Fruit fly (Drosophila melanogaster): ENCODE data around the gene prage.
A peak's percentile ranks its signal among the peaks of the same experiment; 100 is the strongest.

The prage gene

dm6 chrX:1824610-1824948 is 51.1 kb downstream of the prage start (continued):
- TF ChIP-seq Side (GFP tag; optimal IDR thresholded peaks at IDR 0.05) (no peak), insv (GFP tag; optimal IDR thresholded peaks at IDR 0.05) (no peak), ap (GFP tag; IDR thresholded peaks at IDR 0.05) (no peak), CG11093 (GFP tag; IDR thresholded peaks at IDR 0.05) (no peak), dmrt99B (tag; optimal IDR thresholded peaks at IDR 0.05) (peak; percentile 29), CG8765 (GFP tag; IDR thresholded peaks at IDR 0.05) (no peak), Mad (GFP tag; optimal IDR thresholded peaks at IDR 0.05) (no peak), CG3838 (GFP tag; optimal IDR thresholded peaks at IDR 0.05) (no peak), CG9609 (GFP tag; optimal IDR thresholded peaks at IDR 0.05) (no peak), Atf6 (GFP tag; IDR thresholded peaks at IDR 0.05) (no peak; the same call in 1 of the 2 replicates), z (GFP tag; IDR thresholded peaks at IDR 0.05) (no peak), fd96Cb (tag; optimal IDR thresholded peaks at IDR 0.05) (no peak), CG1024 (GFP tag; IDR thresholded peaks at IDR 0.05) (no peak), YL-1 (GFP tag; optimal IDR thresholded peaks at IDR 0.05) (no peak), Drgx (GFP tag; IDR thresholded peaks at IDR 0.05) (peak; percentile 73), HLH54F (GFP tag; optimal IDR thresholded peaks at IDR 0.05) (no peak), ems (GFP tag; optimal IDR thresholded peaks at IDR 0.05) (no peak), gsb (GFP tag; IDR thresholded peaks at IDR 0.05) (no peak), Hr39 (optimal IDR thresholded peaks at IDR 0.05) (no peak), NFAT (GFP tag; IDR thresholded peaks at IDR 0.05) (no peak), Lim3 (GFP tag; IDR thresholded peaks at IDR 0.05) (no peak), Ets97D (GFP tag; optimal IDR thresholded peaks at IDR 0.05) (no peak), Mes4 (GFP tag; optimal IDR thresholded peaks at IDR 0.05) (no peak), CG3281 (GFP tag; optimal IDR thresholded peaks at IDR 0.05) (no peak), CG10959 (GFP tag; IDR thresholded peaks at IDR 0.05) (no peak), prd (optimal IDR thresholded peaks at IDR 0.05) (no peak), prd (GFP tag; IDR thresholded peaks at IDR 0.05) (peak; percentile 30; the same call in 1 of the 3 replicates), odd (GFP tag; optimal IDR thresholded peaks at IDR 0.05) (no peak), hbn (GFP tag; IDR thresholded peaks at IDR 0.05; ENCODE audit: partially characterized antibody) (no peak), gfzf (GFP tag; optimal IDR thresholded peaks at IDR 0.05) (no peak), psq (GFP tag; optimal IDR thresholded peaks at IDR 0.05) (no peak), unc-4 (GFP tag; IDR thresholded peaks at IDR 0.05; ENCODE audit: partially characterized antibody) (no peak), Ravus (GFP tag; IDR thresholded peaks at IDR 0.05) (no peak), kah (GFP tag; optimal IDR thresholded peaks at IDR 0.05) (no peak), CG4730 (GFP tag; IDR thresholded peaks at IDR 0.05) (no peak), lilli (GFP tag; optimal IDR thresholded peaks at IDR 0.05) (no peak), CG4707 (GFP tag; optimal IDR thresholded peaks at IDR 0.05) (no peak), CG10979 (tag; optimal IDR thresholded peaks at IDR 0.05) (no peak), gem (tag; optimal IDR thresholded peaks at IDR 0.05) (peak; percentile 25), CG17612 (GFP tag; IDR thresholded peaks at IDR 0.05) (no peak), CG2889 (GFP tag; IDR thresholded peaks at IDR 0.05) (no peak), Rfx (GFP tag; IDR thresholded peaks at IDR 0.05) (peak; percentile 34; the same call in 1 of the 2 replicates), Fer1 (GFP tag; optimal IDR thresholded peaks at IDR 0.05) (no peak), CrebB (tag; optimal IDR thresholded peaks at IDR 0.05) (no peak), CG9437 (GFP tag; optimal IDR thresholded peaks at IDR 0.05) (no peak), CG8290 (GFP tag; optimal IDR thresholded peaks at IDR 0.05) (no peak), CG8290 (tag; optimal IDR thresholded peaks at IDR 0.05) (peak in 1 of 2 experiments; percentile 34), ssp (GFP tag; IDR thresholded peaks at IDR 0.05) (no peak), sug (tag; optimal IDR thresholded peaks at IDR 0.05) (no peak), CG34376 (GFP tag; optimal IDR thresholded peaks at IDR 0.05) (no peak), tx (GFP tag; optimal IDR thresholded peaks at IDR 0.05) (peak; percentile 8), Dad (GFP tag; optimal IDR thresholded peaks at IDR 0.05) (no peak), CG13424 (tag; optimal IDR thresholded peaks at IDR 0.05) (no peak), Oli (tag; optimal IDR thresholded peaks at IDR 0.05) (no peak)

Data from whole organism, embryonic.